Fruit fly (Drosophila melanogaster) whole organism, embryonic: ENCODE measurements around the gene Hecw.
A peak's percentile ranks its signal among the peaks of the same experiment; 100 is the strongest.

Source experiments
- ATbp ChIP-seq: fragments of 200-800 bp; sonication (Bioruptor generic); optimal IDR thresholded peaks from 2 replicates; lab custom pipeline; 2017; ENCODE audit warnings: missing biosample characterization, mild to moderate bottlenecking, missing genetic modification characterization, missing genetic modification reagents
- Abd-B ChIP-seq: fragments of 200-800 bp; sonication (Bioruptor generic); optimal IDR thresholded peaks from 2 replicates; lab custom pipeline; 2018; ENCODE audit warnings: missing biosample characterization, mild to moderate bottlenecking, missing genetic modification characterization, moderate library complexity
- Ada2b ChIP-seq: fragments of 200-800 bp; sonication (Bioruptor generic); IDR thresholded peaks from 2 replicates; pipeline ENCODE4 v1.3.6; 2022; ENCODE audit warnings: missing biosample characterization, missing genetic modification characterization
- Bdp1 ChIP-seq: fragments of 200-800 bp; sonication (Bioruptor generic); optimal IDR thresholded peaks from 3 replicates; lab custom pipeline; 2016; ENCODE audit warnings: missing biosample characterization, missing genetic modification characterization
- CG10274 ChIP-seq: fragments of 200-800 bp; sonication (Bioruptor generic); optimal IDR thresholded peaks from 3 replicates; lab custom pipeline; 2017; ENCODE audit warnings: missing biosample characterization, mild to moderate bottlenecking, missing genetic modification characterization
- CG10431 ChIP-seq: fragments of 200-800 bp; sonication (Bioruptor generic); optimal IDR thresholded peaks from 3 replicates; lab custom pipeline; 2018; ENCODE audit warnings: missing biosample characterization, mild to moderate bottlenecking, missing genetic modification characterization
- CG11085 ChIP-seq: fragments of 200-800 bp; sonication (Bioruptor generic); IDR thresholded peaks from 2 replicates; pipeline ENCODE4 v1.3.6; 2022; ENCODE audit warnings: missing biosample characterization, missing genetic modification characterization
- CG12104 ChIP-seq: fragments of 200-800 bp; sonication (Bioruptor generic); optimal IDR thresholded peaks from 3 replicates; lab custom pipeline; 2016; ENCODE audit warnings: missing biosample characterization, missing genetic modification characterization
- CG12299 ChIP-seq: fragments of 200-800 bp; sonication (Bioruptor generic); optimal IDR thresholded peaks from 2 replicates; lab custom pipeline; 2018; ENCODE audit warnings: missing biosample characterization, mild to moderate bottlenecking, missing genetic modification characterization
- CG13894 ChIP-seq: fragments of 200-800 bp; sonication (Bioruptor generic); optimal IDR thresholded peaks from 3 replicates; lab custom pipeline; 2018; ENCODE audit warnings: missing biosample characterization, mild to moderate bottlenecking, missing genetic modification characterization, moderate library complexity
- CG15514 ChIP-seq: fragments of 200-800 bp; sonication (Bioruptor generic); optimal IDR thresholded peaks from 3 replicates; lab custom pipeline; 2017; ENCODE audit warnings: missing biosample characterization, missing genetic modification characterization, mild to moderate bottlenecking, moderate library complexity, missing genetic modification reagents
- CG17568 ChIP-seq: fragments of 200-800 bp; sonication (Bioruptor generic); optimal IDR thresholded peaks from 2 replicates; lab custom pipeline; 2018; ENCODE audit warnings: missing biosample characterization, mild to moderate bottlenecking, missing genetic modification characterization, moderate library complexity
- CG18764 ChIP-seq: fragments of 200-800 bp; sonication (Bioruptor generic); optimal IDR thresholded peaks from 3 replicates; lab custom pipeline; 2016; ENCODE audit warnings: missing biosample characterization, missing genetic modification characterization
- CG2116 ChIP-seq: fragments of 200-800 bp; sonication (Bioruptor generic); optimal IDR thresholded peaks from 3 replicates; lab custom pipeline; 2018; ENCODE audit warnings: missing biosample characterization, mild to moderate bottlenecking, missing genetic modification characterization
- CG32532 ChIP-seq: fragments of 200-800 bp; sonication (Bioruptor generic); IDR thresholded peaks from 2 replicates; pipeline ENCODE4 v1.3.6; 2022; ENCODE audit warnings: missing biosample characterization, missing genetic modification characterization
- CG4328 ChIP-seq: fragments of 200-800 bp; sonication (Bioruptor generic); optimal IDR thresholded peaks from 3 replicates; lab custom pipeline; 2017; ENCODE audit warnings: missing biosample characterization, missing genetic modification reagents, missing genetic modification characterization
- CG4707 ChIP-seq: fragments of 200-800 bp; sonication (Bioruptor generic); optimal IDR thresholded peaks from 2 replicates; lab custom pipeline; 2018; ENCODE audit warnings: missing biosample characterization, mild to moderate bottlenecking, missing genetic modification characterization, moderate library complexity
- CG4854 ChIP-seq: fragments of 200-800 bp; sonication (Bioruptor generic); optimal IDR thresholded peaks from 2 replicates; lab custom pipeline; 2016; ENCODE audit warnings: missing biosample characterization, missing genetic modification characterization, inconsistent platforms
- CG7357 ChIP-seq: fragments of 200-800 bp; sonication (Bioruptor generic); IDR thresholded peaks from 3 replicates; pipeline ENCODE4 v1.3.6; 2022; ENCODE audit warnings: missing biosample characterization, missing genetic modification characterization
- CG7928 ChIP-seq: fragments of 200-800 bp; sonication (Bioruptor generic); optimal IDR thresholded peaks from 2 replicates; lab custom pipeline; 2017; ENCODE audit warnings: missing biosample characterization, mild to moderate bottlenecking, missing genetic modification characterization
- D19B ChIP-seq: fragments of 200-800 bp; sonication (Bioruptor generic); optimal IDR thresholded peaks from 2 replicates; lab custom pipeline; 2017; ENCODE audit warnings: missing biosample characterization, mild to moderate bottlenecking, missing genetic modification characterization
- Dref ChIP-seq: fragments of 200-800 bp; sonication (Bioruptor generic); IDR thresholded peaks from 2 replicates; pipeline ENCODE4 v1.3.6; 2022; ENCODE audit warnings: missing biosample characterization, missing genetic modification characterization
- ERR ChIP-seq: fragments of 200-800 bp; sonication (Bioruptor generic); optimal IDR thresholded peaks from 2 replicates; lab custom pipeline; 2016; ENCODE audit warnings: missing biosample characterization, missing genetic modification characterization
- Hr51 ChIP-seq, 2 experiments: fragments of 200-800 bp; sonication (Bioruptor generic); optimal IDR thresholded peaks; 2 replicates in 1 of 2; 3 replicates in 1 of 2; lab custom pipeline; 2016 to 2018; ENCODE audit warnings: missing biosample characterization in 2 of 2, missing genetic modification characterization in 2 of 2, mild to moderate bottlenecking in 1 of 2, moderate library complexity in 1 of 2
- Oaz ChIP-seq: fragments of 200-800 bp; sonication (Bioruptor generic); IDR thresholded peaks from 2 replicates; pipeline ENCODE4 v1.3.6; 2022; ENCODE audit warnings: missing biosample characterization, missing genetic modification characterization
- Opbp ChIP-seq: fragments of 200-800 bp; sonication (Bioruptor generic); IDR thresholded peaks from 3 replicates; pipeline ENCODE4 v1.3.6; 2022; ENCODE audit warnings: missing biosample characterization, missing genetic modification characterization; ENCODE audit not compliant: partially characterized antibody
- Ptx1 ChIP-seq: fragments of 200-800 bp; sonication (Bioruptor generic); IDR thresholded peaks from 2 replicates; pipeline ENCODE4 v1.3.6; 2022; ENCODE audit warnings: missing biosample characterization, missing genetic modification characterization
- Ssrp ChIP-seq: fragments of 200-800 bp; sonication (Bioruptor generic); optimal IDR thresholded peaks from 2 replicates; lab custom pipeline; 2018; ENCODE audit warnings: missing biosample characterization, mild to moderate bottlenecking, missing genetic modification characterization, moderate library complexity
- Tbp ChIP-seq: fragments of >200 bp; optimal IDR thresholded peaks from 2 replicates; lab custom pipeline; 2018; ENCODE audit warnings: missing biosample characterization, missing genetic modification characterization
- Xbp1 ChIP-seq: fragments of 200-800 bp; sonication (Bioruptor generic); optimal IDR thresholded peaks from 3 replicates; lab custom pipeline; 2016; ENCODE audit warnings: missing biosample characterization, mild to moderate bottlenecking, missing genetic modification characterization
- bcd ChIP-seq: fragments of 200-800 bp; sonication (Bioruptor generic); optimal IDR thresholded peaks from 2 replicates; lab custom pipeline; 2017; ENCODE audit warnings: missing biosample characterization, mild to moderate bottlenecking, missing genetic modification characterization
- cg ChIP-seq: fragments of 200-800 bp; sonication (Bioruptor generic); optimal IDR thresholded peaks from 3 replicates; lab custom pipeline; 2019; ENCODE audit warnings: missing biosample characterization, mild to moderate bottlenecking, missing genetic modification characterization, moderate library complexity
- crp ChIP-seq, 2 experiments: fragments of 200-800 bp; sonication (Bioruptor generic); optimal IDR thresholded peaks; 2 replicates in 1 of 2; 3 replicates in 1 of 2; lab custom pipeline; 2017; ENCODE audit warnings: missing biosample characterization in 2 of 2, missing genetic modification characterization in 2 of 2, mild to moderate bottlenecking in 1 of 2, moderate library complexity in 1 of 2
- dmrt99B ChIP-seq: fragments of 200-800 bp; sonication (Bioruptor generic); optimal IDR thresholded peaks from 2 replicates; lab custom pipeline; 2018; ENCODE audit warnings: missing biosample characterization, mild to moderate bottlenecking, missing genetic modification characterization, moderate library complexity
- dpn ChIP-seq, 2 experiments: fragments of 200-800 bp; sonication (Bioruptor generic); optimal IDR thresholded peaks; 3 replicates each; lab custom pipeline; 2016; ENCODE audit warnings: missing biosample characterization in 2 of 2, missing genetic modification characterization in 2 of 2
- emc ChIP-seq: fragments of 200-800 bp; sonication (Bioruptor generic); optimal IDR thresholded peaks from 2 replicates; lab custom pipeline; 2016; ENCODE audit warnings: missing biosample characterization, missing genetic modification characterization
- fd96Cb ChIP-seq: fragments of 200-800 bp; sonication (Bioruptor generic); optimal IDR thresholded peaks from 2 replicates; lab custom pipeline; 2018; ENCODE audit warnings: missing biosample characterization, mild to moderate bottlenecking, missing genetic modification characterization, moderate library complexity
- fru ChIP-seq: fragments of >200 bp; optimal IDR thresholded peaks from 2 replicates; lab custom pipeline; 2017
- gce ChIP-seq: fragments of 200-800 bp; sonication (Bioruptor generic); IDR thresholded peaks from 3 replicates; pipeline ENCODE4 v1.3.6; 2022; ENCODE audit warnings: missing biosample characterization, missing genetic modification characterization
- luna ChIP-seq: fragments of 200-800 bp; sonication (Bioruptor generic); optimal IDR thresholded peaks from 2 replicates; lab custom pipeline; 2016; ENCODE audit warnings: missing biosample characterization, missing genetic modification characterization
- peb ChIP-seq: fragments of 200-800 bp; sonication (Bioruptor generic); IDR thresholded peaks from 2 replicates; pipeline ENCODE4 v1.3.6; 2022; ENCODE audit warnings: missing biosample characterization, missing genetic modification characterization
- prd ChIP-seq, 3 experiments: fragments of >200 bp in 2 of 3; fragments of 200-800 bp in 1 of 3; sonication (Bioruptor generic) in 1 of 3; optimal IDR thresholded peaks in 2 of 3; IDR thresholded peaks in 1 of 3; 2 replicates in 2 of 3; 3 replicates in 1 of 3; pipeline versions ENCODE4 v1.3.6 to Lab custom; 2017 to 2022; ENCODE audit warnings: missing biosample characterization in 1 of 3, missing genetic modification characterization in 1 of 3
- pzg ChIP-seq: fragments of 200-800 bp; sonication (Bioruptor generic); optimal IDR thresholded peaks from 3 replicates; lab custom pipeline; 2018; ENCODE audit warnings: missing biosample characterization, mild to moderate bottlenecking, missing genetic modification characterization, moderate library complexity
- ranshi ChIP-seq: fragments of 200-800 bp; sonication (Bioruptor generic); IDR thresholded peaks from 2 replicates; pipeline ENCODE4 v1.3.6; 2022; ENCODE audit warnings: missing biosample characterization, missing genetic modification characterization
- stwl ChIP-seq: fragments of 200-800 bp; sonication (Bioruptor generic); optimal IDR thresholded peaks from 3 replicates; lab custom pipeline; 2018; ENCODE audit warnings: missing biosample characterization, mild to moderate bottlenecking, missing genetic modification characterization, moderate library complexity
- tna ChIP-seq: fragments of 200-800 bp; sonication (Bioruptor generic); IDR thresholded peaks from 2 replicates; pipeline ENCODE4 v1.3.6; 2022; ENCODE audit warnings: missing biosample characterization, missing genetic modification characterization; ENCODE audit not compliant: partially characterized antibody
- tup ChIP-seq: fragments of 200-800 bp; sonication (Bioruptor generic); optimal IDR thresholded peaks from 2 replicates; lab custom pipeline; 2016; ENCODE audit warnings: missing biosample characterization, mild to moderate bottlenecking, missing genetic modification characterization, moderate library complexity
- unpg ChIP-seq: fragments of 200-800 bp; sonication (Bioruptor generic); optimal IDR thresholded peaks from 3 replicates; lab custom pipeline; 2018; ENCODE audit warnings: missing biosample characterization, mild to moderate bottlenecking, missing genetic modification characterization, moderate library complexity

Gene Hecw

dm6 chrX:9600083-9600817 is 8.5 kb upstream of the Hecw start (continued):
- 0 out of 2 replicates have a peak, but pooled peaks have one; percentile 29 for TF ChIP-seq Oaz (GFP tag; lab: Robert Waterston, UW)
- TF ChIP-seq CG4854 (GFP tag; lab: Kevin White, UChicago): peak; percentile 49
- no peak for TF ChIP-seq CG11085 (GFP tag; lab: Robert Waterston, UW)
- peak; percentile 62; the same call in 1 of the 2 replicates for TF ChIP-seq Ada2b (GFP tag; lab: Robert Waterston, UW)
- no peak for TF ChIP-seq ERR (GFP tag; lab: Kevin White, UChicago)
- TF ChIP-seq CG18764 (GFP tag; lab: Kevin White, UChicago): peak; percentile 49
- TF ChIP-seq CG15514 (GFP tag; lab: Kevin White, UChicago): peak; percentile 47
- peak; percentile 74 for TF ChIP-seq CG32532
- TF ChIP-seq tna (GFP tag; lab: Robert Waterston, UW): no peak
- TF ChIP-seq CG10274 (GFP tag; lab: Kevin White, UChicago): peak; percentile 53
- peak; percentile 73 for TF ChIP-seq ATbp (GFP tag; lab: Kevin White, UChicago)
- TF ChIP-seq Tbp (GFP tag; lab: Kevin White, UChicago): no peak
- no peak for TF ChIP-seq stwl
- TF ChIP-seq prd (optimal IDR thresholded peaks at IDR 0.05; lab: Kevin White, UChicago): no peak
- peak; percentile 72; the same call in 2 of the 3 replicates for TF ChIP-seq prd (GFP tag; IDR thresholded peaks at IDR 0.05; lab: Robert Waterston, UW)
- no peak for TF ChIP-seq CG10431 (GFP tag; lab: Kevin White, UChicago)
- TF ChIP-seq emc (GFP tag; lab: Kevin White, UChicago): peak; percentile 23
- peak; percentile 44 for TF ChIP-seq Bdp1 (GFP tag; lab: Kevin White, UChicago)
- TF ChIP-seq CG17568 (GFP tag; lab: Kevin White, UChicago): no peak
- peak; percentile 87 for TF ChIP-seq CG7357
- peak; percentile 57 for TF ChIP-seq tup (GFP tag; lab: Kevin White, UChicago)
- TF ChIP-seq Ssrp: peak; percentile 72
- TF ChIP-seq dpn (GFP tag; optimal IDR thresholded peaks at IDR 0.05; lab: Kevin White, UChicago): peak; percentile 71 to 78
- TF ChIP-seq CG2116 (GFP tag; lab: Kevin White, UChicago): peak; percentile 7
- TF ChIP-seq luna (GFP tag; lab: Kevin White, UChicago): peak; percentile 32
- TF ChIP-seq cg: peak; percentile 84
- peak; percentile 71 for TF ChIP-seq unpg (GFP tag; lab: Kevin White, UChicago)
- peak; percentile 72 to 84 for TF ChIP-seq Hr51 (GFP tag; optimal IDR thresholded peaks at IDR 0.05; lab: Kevin White, UChicago)
- peak; percentile 18 for TF ChIP-seq CG4707 (GFP tag; lab: Kevin White, UChicago)
- peak; percentile 58 for TF ChIP-seq Abd-B (GFP tag; lab: Kevin White, UChicago)
- peak; percentile 16 for TF ChIP-seq CG7928 (GFP tag; lab: Kevin White, UChicago)
- TF ChIP-seq Ptx1 (GFP tag; lab: Robert Waterston, UW): peak; percentile 74
- TF ChIP-seq Dref (GFP tag; lab: Robert Waterston, UW): no peak
- TF ChIP-seq CG12299 (tag; lab: Kevin White, UChicago): peak; percentile 63
- TF ChIP-seq CG12104: peak; percentile 64
- TF ChIP-seq gce (GFP tag; lab: Robert Waterston, UW): 0 out of 3 replicates have a peak, but pooled peaks have one; percentile 39
- TF ChIP-seq CG4328 (GFP tag; lab: Kevin White, UChicago): peak; percentile 53
- TF ChIP-seq dmrt99B (tag; lab: Kevin White, UChicago): peak; percentile 86
- TF ChIP-seq CG13894 (tag; lab: Kevin White, UChicago): peak; percentile 68
- no peak for TF ChIP-seq Opbp (GFP tag; lab: Robert Waterston, UW)
- no peak for TF ChIP-seq fru (lab: Kevin White, UChicago)
- TF ChIP-seq peb: peak; percentile 39; the same call in 1 of the 2 replicates
- TF ChIP-seq Xbp1 (GFP tag; lab: Kevin White, UChicago): peak; percentile 78
- TF ChIP-seq crp (GFP tag; optimal IDR thresholded peaks at IDR 0.05; lab: Kevin White, UChicago): peak in 1 of 2 experiments; percentile 22
- TF ChIP-seq D19B (GFP tag; lab: Kevin White, UChicago): peak; percentile 95
- peak; percentile 64 for TF ChIP-seq ranshi
- TF ChIP-seq bcd (GFP tag; lab: Kevin White, UChicago): peak; percentile 81
- peak; percentile 64 for TF ChIP-seq fd96Cb (tag; lab: Kevin White, UChicago)
- TF ChIP-seq pzg (GFP tag; lab: Kevin White, UChicago): no peak
